Worm (Caenorhabditis elegans) whole organism, L1 larva: ENCODE measurements around the gene ZK970.8.

ENCODE experiments used
- C04F5.9 ChIP-seq: sonication (generic microtip); optimal IDR thresholded peaks from 2 replicates; lab custom pipeline; 2016; ENCODE audit warnings: missing genetic modification characterization, missing compliant biosample characterization
- aly-2 ChIP-seq: fragments of 150-350 bp; optimal IDR thresholded peaks from 2 replicates; lab custom pipeline; 2014; ENCODE audit warnings: missing biosample characterization, missing genetic modification characterization
- ceh-63 ChIP-seq: fragments of 200-800 bp; sonication (Bioruptor generic); optimal IDR thresholded peaks from 2 replicates; lab custom pipeline; 2018; ENCODE audit warnings: mild to moderate bottlenecking, missing genetic modification characterization, missing compliant biosample characterization
- fkh-10 ChIP-seq: sonication (generic microtip); optimal IDR thresholded peaks from 2 replicates; lab custom pipeline; 2017; ENCODE audit warnings: missing biosample characterization, missing genetic modification reagents, missing genetic modification characterization
- nhr-11 ChIP-seq: fragments of 150-350 bp; optimal IDR thresholded peaks from 2 replicates; lab custom pipeline; 2014; ENCODE audit warnings: missing biosample characterization, missing genetic modification characterization
- nhr-28 ChIP-seq: fragments of 150-350 bp; optimal IDR thresholded peaks from 2 replicates; lab custom pipeline; 2014; ENCODE audit warnings: missing biosample characterization, missing genetic modification characterization
- nhr-77 ChIP-seq: fragments of 150-350 bp; optimal IDR thresholded peaks from 2 replicates; lab custom pipeline; 2014; ENCODE audit warnings: missing biosample characterization, missing genetic modification characterization
- nhr-85 ChIP-seq: sonication (generic microtip); peaks from one replicate; lab custom pipeline; 2016; ENCODE audit warnings: missing genetic modification characterization, inconsistent platforms, missing compliant biosample characterization
- unc-30 ChIP-seq: sonication (generic microtip); optimal IDR thresholded peaks from 2 replicates; lab custom pipeline; 2017; ENCODE audit warnings: missing biosample characterization, missing genetic modification characterization
- unc-86 ChIP-seq: sonication (generic microtip); optimal IDR thresholded peaks from 2 replicates; lab custom pipeline; 2016; ENCODE audit warnings: missing genetic modification characterization, missing compliant biosample characterization

DNA sequence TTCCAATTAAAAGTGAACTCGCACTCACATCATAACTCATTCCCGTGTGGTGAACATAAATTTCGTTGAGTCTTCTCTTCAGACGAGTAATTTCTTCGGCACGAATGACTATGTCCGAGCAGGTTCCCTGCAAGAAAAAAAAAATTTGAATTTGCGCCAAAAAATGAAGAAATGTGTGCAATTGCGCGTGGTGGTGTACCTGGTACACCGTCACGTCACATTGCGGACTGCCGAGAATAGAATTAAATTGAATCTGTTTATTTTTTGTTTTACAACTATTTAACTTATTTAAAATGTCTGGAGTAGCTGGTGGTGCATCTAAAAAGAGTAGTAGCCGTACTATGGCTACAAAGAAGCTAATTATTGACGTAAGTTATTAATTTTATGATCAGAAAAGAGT, 8.5 kb upstream of the ZK970.8 start, which contains the start of gene mdt-22:
- no peak for TF ChIP-seq ceh-63 (GFP tag; lab: Kevin White, UChicago)
- no peak for TF ChIP-seq nhr-11
- TF ChIP-seq unc-86 (tag; lab: Kevin White, UChicago) = peak; percentile 71
- peak; percentile 63 for TF ChIP-seq fkh-10
- peak; percentile 82 for TF ChIP-seq nhr-85 (tag; lab: Kevin White, UChicago)
- TF ChIP-seq C04F5.9 (tag; lab: Kevin White, UChicago) = peak; percentile 52
- TF ChIP-seq unc-30 (tag; lab: Kevin White, UChicago) = no peak
- TF ChIP-seq nhr-77 (tag; lab: Kevin White, UChicago) = peak; percentile 68
- peak; percentile 64 for TF ChIP-seq aly-2 (tag; lab: Kevin White, UChicago)
- TF ChIP-seq nhr-28 (tag; lab: Kevin White, UChicago) = no peak
